Fruit fly (Drosophila melanogaster) whole organism, wandering third instar larva: ENCODE results near the gene Tim13.

Experiments
- CG9705 ChIP-seq: fragments of 200-800 bp; sonication (Bioruptor generic); optimal IDR thresholded peaks from 2 replicates; lab custom pipeline; 2018; ENCODE audit warnings: missing biosample characterization, mild to moderate bottlenecking, missing genetic modification characterization
- CrebA ChIP-seq: fragments of 200-800 bp; sonication (Bioruptor generic); optimal IDR thresholded peaks from 2 replicates; lab custom pipeline; 2016; ENCODE audit warnings: missing biosample characterization, mild to moderate bottlenecking, missing genetic modification characterization, borderline replicate concordance
- Dfd ChIP-seq: fragments of >200 bp; optimal IDR thresholded peaks from 2 replicates; lab custom pipeline; 2017; ENCODE audit warnings: missing biosample characterization, missing genetic modification characterization
- Dif ChIP-seq: fragments of 200-275, 200-300 bp; sonication (Bioruptor generic); optimal IDR thresholded peaks from 2 replicates; lab custom pipeline; 2018; ENCODE audit warnings: missing biosample characterization, missing genetic modification characterization; ENCODE audit not compliant: partially characterized antibody
- GATAd ChIP-seq: sonication (Bioruptor generic); optimal IDR thresholded peaks from 2 replicates; lab custom pipeline; 2016; ENCODE audit warnings: missing biosample characterization, missing genetic modification characterization
- Hnf4 ChIP-seq: fragments of 200-800 bp; sonication (Bioruptor generic); optimal IDR thresholded peaks from 2 replicates; lab custom pipeline; 2016; ENCODE audit warnings: missing biosample characterization, mild to moderate bottlenecking, missing genetic modification characterization
- Hr78 ChIP-seq: fragments of >200 bp; optimal IDR thresholded peaks from 2 replicates; lab custom pipeline; 2017; ENCODE audit warnings: missing biosample characterization, missing genetic modification characterization
- Hr83 ChIP-seq: fragments of 200-300 bp; sonication (Bioruptor generic); optimal IDR thresholded peaks from 2 replicates; lab custom pipeline; 2016; ENCODE audit warnings: missing biosample characterization, mild to moderate bottlenecking, missing genetic modification characterization, moderate library complexity; ENCODE audit not compliant: poor library complexity, severe bottlenecking
- Jra ChIP-seq: sonication (Bioruptor generic); optimal IDR thresholded peaks from 2 replicates; lab custom pipeline; 2016; ENCODE audit warnings: missing biosample characterization, missing genetic modification characterization
- Myc ChIP-seq: fragments of >200 bp; optimal IDR thresholded peaks from 2 replicates; lab custom pipeline; 2017
- N ChIP-seq: fragments of >200 bp; optimal IDR thresholded peaks from 2 replicates; lab custom pipeline; 2018; ENCODE audit warnings: missing biosample characterization, missing external identifiers, missing genetic modification characterization
- OdsH ChIP-seq: fragments of 200-800 bp; sonication (Bioruptor generic); optimal IDR thresholded peaks from 2 replicates; lab custom pipeline; 2016; ENCODE audit warnings: missing biosample characterization, mild to moderate bottlenecking, missing genetic modification characterization
- Rel ChIP-seq, 2 experiments: fragments of 200-800 bp; sonication (Bioruptor generic) in 1 of 2; optimal IDR thresholded peaks; 2 replicates in 1 of 2; 3 replicates in 1 of 2; lab custom pipeline; 2016 to 2019; ENCODE audit warnings: mild to moderate bottlenecking in 2 of 2, missing biosample characterization in 2 of 2, missing genetic modification characterization in 2 of 2, moderate library complexity in 1 of 2
- Sp1 ChIP-seq: fragments of 200-800 bp; sonication (Bioruptor generic); optimal IDR thresholded peaks from 3 replicates; lab custom pipeline; 2019; ENCODE audit warnings: missing biosample characterization, mild to moderate bottlenecking, missing genetic modification characterization, moderate library complexity
- Vsx2 ChIP-seq: fragments of 200-300, 225-300 bp; sonication (Bioruptor generic); optimal IDR thresholded peaks from 2 replicates; lab custom pipeline; 2018; ENCODE audit warnings: missing biosample characterization, missing genetic modification characterization; ENCODE audit not compliant: partially characterized antibody
- br ChIP-seq: fragments of 200-800 bp; sonication (Bioruptor generic); optimal IDR thresholded peaks from 2 replicates; lab custom pipeline; 2016; ENCODE audit warnings: missing biosample characterization, missing genetic modification characterization
- dl ChIP-seq, 2 experiments: fragments of 175-275, 200-275 bp in 1 of 2; fragments of 200-275 bp in 1 of 2; sonication (Bioruptor generic); optimal IDR thresholded peaks; lab custom pipeline; 2018; ENCODE audit warnings: mild to moderate bottlenecking in 2 of 2, missing biosample characterization in 2 of 2, missing genetic modification characterization in 2 of 2, moderate library complexity in 2 of 2; ENCODE audit not compliant: partially characterized antibody in 2 of 2, insufficient read depth in 1 of 2
- dmrt93B ChIP-seq: fragments of 200-800 bp; sonication (Bioruptor generic); optimal IDR thresholded peaks from 2 replicates; lab custom pipeline; 2018; ENCODE audit warnings: missing biosample characterization, mild to moderate bottlenecking, missing genetic modification characterization
- dsf ChIP-seq: sonication (Bioruptor generic); optimal IDR thresholded peaks from 2 replicates; lab custom pipeline; 2016; ENCODE audit warnings: missing biosample characterization, missing genetic modification characterization, borderline replicate concordance
- foxo ChIP-seq, 2 experiments: fragments of 200-800 bp; sonication (Bioruptor generic); optimal IDR thresholded peaks; 2 replicates in 1 of 2; 3 replicates in 1 of 2; lab custom pipeline; 2016 to 2017; ENCODE audit warnings: missing biosample characterization in 2 of 2, missing genetic modification characterization in 2 of 2
- fru ChIP-seq: fragments of 200-800 bp; sonication (Bioruptor generic); optimal IDR thresholded peaks from 3 replicates; lab custom pipeline; 2016; ENCODE audit warnings: missing biosample characterization, mild to moderate bottlenecking, missing genetic modification characterization
- h ChIP-seq: fragments of 200-800 bp; sonication (Bioruptor generic); optimal IDR thresholded peaks from 3 replicates; lab custom pipeline; 2016; ENCODE audit warnings: missing biosample characterization, mild to moderate bottlenecking, missing genetic modification characterization
- jim ChIP-seq: fragments of 175-275, 200-325 bp; sonication (Bioruptor generic); optimal IDR thresholded peaks from 2 replicates; lab custom pipeline; 2016; ENCODE audit warnings: missing biosample characterization, mild to moderate bottlenecking, missing genetic modification characterization
- lola ChIP-seq: fragments of >200 bp; optimal IDR thresholded peaks from 2 replicates; lab custom pipeline; 2017; ENCODE audit warnings: missing biosample characterization, missing genetic modification characterization
- pan ChIP-seq: fragments of >200 bp; optimal IDR thresholded peaks from 2 replicates; lab custom pipeline; 2017
- psq ChIP-seq: fragments of 200-800 bp; sonication (Bioruptor generic); optimal IDR thresholded peaks from 3 replicates; lab custom pipeline; 2017; ENCODE audit warnings: missing biosample characterization, mild to moderate bottlenecking, missing genetic modification characterization, moderate library complexity
- rgr ChIP-seq: fragments of 200-800 bp; sonication (Bioruptor generic); optimal IDR thresholded peaks from 3 replicates; lab custom pipeline; 2016; ENCODE audit warnings: missing biosample characterization, mild to moderate bottlenecking, missing genetic modification characterization
- sage ChIP-seq: fragments of 200-800 bp; sonication (Bioruptor generic); optimal IDR thresholded peaks from 2 replicates; lab custom pipeline; 2016; ENCODE audit warnings: missing biosample characterization, mild to moderate bottlenecking, missing genetic modification characterization
- tai ChIP-seq: sonication (Bioruptor generic); optimal IDR thresholded peaks from 2 replicates; lab custom pipeline; 2016; ENCODE audit warnings: missing biosample characterization, missing genetic modification characterization
- usp ChIP-seq: fragments of >200 bp; optimal IDR thresholded peaks from 2 replicates; lab custom pipeline; 2017; ENCODE audit warnings: missing biosample characterization, missing genetic modification characterization
- woc ChIP-seq: sonication (Bioruptor generic); optimal IDR thresholded peaks from 2 replicates; lab custom pipeline; 2016; ENCODE audit warnings: missing biosample characterization, mild to moderate bottlenecking, missing genetic modification characterization

Tim13 gene

dm6 chr3L:11777348-11777958 is 3.2 kb upstream of the Tim13 start:
- TF ChIP-seq rgr (GFP tag; lab: Kevin White, UChicago) (peak; percentile 22), h (peak; percentile 57), Hr83 (GFP tag; lab: Kevin White, UChicago) (peak; percentile 50), fru (GFP tag; lab: Kevin White, UChicago) (peak; percentile 34), OdsH (GFP tag; lab: Kevin White, UChicago) (peak; percentile 15), Jra (peak; percentile 34), foxo (GFP tag; optimal IDR thresholded peaks at IDR 0.05; lab: Kevin White, UChicago) (peak in 1 of 2 experiments; percentile 27), CrebA (GFP tag; lab: Kevin White, UChicago) (no peak), Dif (GFP tag; lab: Kevin White, UChicago) (no peak)
- TF ChIP-seq, all 38 proteins: peak for 7

- TF ChIP-seq dl (GFP tag; optimal IDR thresholded peaks at IDR 0.05; lab: Kevin White, UChicago; ENCODE audit: insufficient read depth in 1 of 2, partially characterized antibody in 2 of 2) = no peak
- TF ChIP-seq jim (GFP tag; lab: Kevin White, UChicago) = no peak
- no peak for TF ChIP-seq tai (GFP tag; lab: Kevin White, UChicago)
- TF ChIP-seq usp = no peak
- peak; percentile 33 for TF ChIP-seq br (GFP tag; lab: Kevin White, UChicago)
- TF ChIP-seq Myc = no peak
- TF ChIP-seq lola = no peak
- peak; percentile 57 for TF ChIP-seq Dif (GFP tag; lab: Kevin White, UChicago)
- TF ChIP-seq GATAd (GFP tag; lab: Kevin White, UChicago) = no peak
- TF ChIP-seq h = peak; percentile 34
- TF ChIP-seq Hnf4 (GFP tag; lab: Kevin White, UChicago) = no peak
- TF ChIP-seq CrebA (GFP tag; lab: Kevin White, UChicago) = peak; percentile 8
- TF ChIP-seq fru (GFP tag; lab: Kevin White, UChicago) = no peak
- no peak for TF ChIP-seq Dfd (GFP tag; lab: Kevin White, UChicago)
- TF ChIP-seq pan (lab: Kevin White, UChicago) = no peak
- no peak for TF ChIP-seq Rel (GFP tag; optimal IDR thresholded peaks at IDR 0.05; lab: Kevin White, UChicago)
- no peak for TF ChIP-seq Rel (tag; optimal IDR thresholded peaks at IDR 0.05; lab: Kevin White, UChicago)
- no peak for TF ChIP-seq dmrt93B
These were observed 2.4 kb upstream of the Tim13 start, which contains the start of gene CG14131 for dm6 chr3L:11776731-11777130. TSS of gene CG14131 (plus strand) at chr3L:11777073.

- TF ChIP-seq sage (GFP tag; lab: Kevin White, UChicago) (no peak), h (no peak), dsf (GFP tag; lab: Kevin White, UChicago) (no peak), Dfd (GFP tag; lab: Kevin White, UChicago) (no peak), Hr78 (GFP tag; lab: Kevin White, UChicago) (no peak), pan (lab: Kevin White, UChicago) (no peak), CG9705 (GFP tag; lab: Kevin White, UChicago) (no peak), psq (GFP tag; lab: Kevin White, UChicago) (no peak), tai (GFP tag; lab: Kevin White, UChicago) (no peak)
These were observed 505 bp downstream of the Tim13 start for dm6 chr3L:11773796-11774195.

dm6 chr3L:11772608-11773017 is 1.7 kb downstream of the Tim13 start:
- TF ChIP-seq dl (GFP tag; optimal IDR thresholded peaks at IDR 0.05; lab: Kevin White, UChicago; ENCODE audit: insufficient read depth in 1 of 2, partially characterized antibody in 2 of 2) (peak in 1 of 2 experiments; percentile 8), h (peak; percentile 1), Jra (no peak), dmrt93B (no peak), Vsx2 (GFP tag; lab: Kevin White, UChicago) (peak; percentile 34), Sp1 (no peak), lola (no peak), Dif (GFP tag; lab: Kevin White, UChicago) (peak; percentile 29), sage (GFP tag; lab: Kevin White, UChicago) (no peak), N (no peak), Hr78 (GFP tag; lab: Kevin White, UChicago) (no peak), woc (GFP tag; lab: Kevin White, UChicago) (no peak), foxo (GFP tag; optimal IDR thresholded peaks at IDR 0.05; lab: Kevin White, UChicago) (no peak)
